Worm (Caenorhabditis elegans): ENCODE data around the gene cki-2.

The cki-2 gene

DNA sequence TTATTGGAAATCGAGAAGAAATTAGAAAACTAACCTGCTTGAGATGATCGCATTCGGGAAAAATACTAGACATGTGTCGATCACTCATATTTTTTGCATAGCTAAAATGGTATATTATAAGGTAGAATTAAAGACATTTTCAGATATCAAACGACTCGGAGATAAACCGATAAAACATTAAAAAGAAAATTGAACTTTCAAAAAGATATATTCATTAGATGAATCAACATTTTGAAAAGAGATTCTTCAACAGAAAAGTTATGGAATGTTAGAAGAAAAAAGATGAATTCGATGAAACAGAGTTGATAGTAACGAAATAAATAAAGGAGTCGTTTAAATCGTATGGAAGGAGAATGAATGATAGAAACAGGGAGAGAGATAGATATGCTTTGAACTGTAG, 39.3 kb downstream of the cki-2 start, which contains the start of gene mdmh-35:
Gene mdmh-35, minus strand, starts transcription at position 101 of the 400 bp plus-strand sequence.
- TF ChIP-seq tbx-37 (GFP tag; conservative IDR thresholded peaks at IDR 0.05) (no peak), hnd-1 (tag; optimal IDR thresholded peaks at IDR 0.05) (no peak), ets-7 (tag; optimal IDR thresholded peaks at IDR 0.05) (no peak), ceh-13 (GFP tag; optimal IDR thresholded peaks at IDR 0.05) (no peak), F13C5.2 (tag; optimal IDR thresholded peaks at IDR 0.05) (no peak)

DNA sequence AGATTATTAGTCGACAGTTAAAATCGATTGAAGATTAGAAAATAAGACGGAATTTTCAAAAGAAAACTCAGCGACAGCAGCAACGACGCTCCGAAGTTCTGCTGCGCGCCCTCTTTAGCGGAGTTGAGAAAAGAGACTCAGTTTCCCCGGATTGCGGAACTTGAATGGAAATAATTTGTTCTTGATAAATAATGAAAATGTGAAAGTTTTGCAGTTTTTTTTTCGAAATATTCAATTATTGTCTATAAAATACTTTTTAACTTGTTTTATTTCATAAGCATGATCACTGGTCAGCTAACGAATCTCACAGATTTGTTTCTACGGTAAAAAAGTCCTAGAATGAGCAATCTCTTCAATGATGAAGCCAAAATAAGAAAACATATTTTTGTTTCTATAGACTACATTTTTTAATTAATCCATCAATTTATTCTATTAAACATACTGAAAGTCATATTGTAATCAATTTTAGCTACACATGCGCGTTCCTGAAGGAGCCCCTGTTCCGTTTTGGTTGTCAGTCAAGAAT, 41.2 kb downstream of the cki-2 start, which contains the start of the genes cec-3 and T09A5.15:
Gene cec-3, minus strand, starts transcription at position 116 of the 526 bp plus-strand sequence.
Gene T09A5.15, plus strand, starts transcription at position 476 of the 526 bp plus-strand sequence.
- TF ChIP-seq sea-1 (GFP tag; conservative IDR thresholded peaks at IDR 0.05) (no peak), F13C5.2 (tag; optimal IDR thresholded peaks at IDR 0.05) (peak; percentile 63)

DNA sequence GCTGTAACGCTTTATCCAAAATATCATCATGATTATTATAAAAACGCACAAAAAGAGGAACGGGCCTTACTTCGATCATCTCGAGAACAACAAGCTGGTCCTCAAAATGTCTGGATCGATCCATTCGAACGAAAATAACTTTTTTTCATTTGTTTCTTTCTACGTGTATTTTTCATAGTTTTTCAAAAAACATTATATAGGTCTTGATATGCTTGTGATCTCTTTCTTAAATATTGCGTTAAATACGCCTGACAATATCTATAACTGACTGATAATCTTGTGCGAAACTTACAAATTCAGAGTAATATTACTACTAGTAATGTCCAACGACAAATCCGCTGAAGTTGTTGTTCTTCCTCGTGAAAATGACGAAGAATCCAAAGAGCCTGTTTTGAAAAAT, 41.8 kb downstream of the cki-2 start, which contains the start of gene sds-22:
Gene sds-22, plus strand, starts transcription at position 301 of the 400 bp plus-strand sequence.
- no peak for TF ChIP-seq ceh-13 (GFP tag; optimal IDR thresholded peaks at IDR 0.05)
- TF ChIP-seq pes-1 (GFP tag; IDR thresholded peaks at IDR 0.05) = no peak
- TF ChIP-seq scrt-1 (GFP tag; IDR thresholded peaks at IDR 0.05) = no peak
- no peak for TF ChIP-seq tra-4 (tag; optimal IDR thresholded peaks at IDR 0.05)
- TF ChIP-seq aly-1 (tag; optimal IDR thresholded peaks at IDR 0.05) = no peak
- no peak for TF ChIP-seq tbx-37 (GFP tag; conservative IDR thresholded peaks at IDR 0.05)
- no peak for TF ChIP-seq ets-7 (tag; optimal IDR thresholded peaks at IDR 0.05)
- TF ChIP-seq hnd-1 (tag; optimal IDR thresholded peaks at IDR 0.05) = no peak
- TF ChIP-seq ceh-36 (tag; optimal IDR thresholded peaks at IDR 0.05) = no peak
- no peak for TF ChIP-seq sea-1 (GFP tag; conservative IDR thresholded peaks at IDR 0.05)
- no peak for TF ChIP-seq hmbx-1 (tag; optimal IDR thresholded peaks at IDR 0.05)
- TF ChIP-seq tbx-11 (GFP tag; IDR thresholded peaks at IDR 0.05) = no peak
- TF ChIP-seq hmg-4 (GFP tag; optimal IDR thresholded peaks at IDR 0.05) = no peak
- TF ChIP-seq F13C5.2 (tag; optimal IDR thresholded peaks at IDR 0.05) = no peak
- no peak for TF ChIP-seq B0310.2 (tag; optimal IDR thresholded peaks at IDR 0.05)
- no peak for TF ChIP-seq flt-1 (GFP tag; IDR thresholded peaks at IDR 0.05)
- no peak for TF ChIP-seq ama-1 (optimal IDR thresholded peaks at IDR 0.05)

DNA sequence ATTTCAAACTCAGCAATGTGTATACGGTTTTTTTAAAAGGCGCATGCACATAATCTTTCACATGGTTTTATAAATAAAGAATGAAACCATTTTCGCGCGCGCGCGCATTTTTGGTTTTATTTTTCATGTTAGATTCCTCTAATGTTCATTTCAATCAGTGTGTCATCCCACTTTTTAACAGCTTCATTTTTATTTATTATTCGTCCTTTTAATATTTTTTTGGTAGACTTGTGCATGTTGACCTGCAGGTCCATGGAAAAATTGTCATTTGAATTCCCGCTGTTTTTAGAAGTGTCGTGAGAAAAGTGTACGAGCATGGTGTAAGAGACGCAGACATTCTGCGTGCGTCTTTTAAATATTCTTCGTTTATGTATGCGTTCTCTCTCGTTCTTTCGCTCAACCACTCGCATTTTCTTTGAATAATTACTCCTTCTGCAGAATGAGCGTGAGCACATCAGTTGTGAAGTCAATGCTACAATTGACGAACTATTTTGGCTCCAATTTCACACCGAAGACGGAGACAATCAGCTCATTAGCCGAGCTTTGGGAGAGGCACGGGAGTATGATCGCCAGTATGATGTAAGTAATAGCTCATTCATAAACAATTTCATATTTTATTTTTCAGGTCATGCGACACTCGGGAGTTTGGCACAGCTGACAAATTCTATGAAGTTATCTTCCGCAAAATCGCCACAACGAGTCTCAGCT, 44.1 kb downstream of the cki-2 start, which contains the start of gene lin-5:
Gene lin-5, plus strand, starts transcription at position 354 of the 708 bp plus-strand sequence.
- TF ChIP-seq F13C5.2 (tag; optimal IDR thresholded peaks at IDR 0.05) (peak; percentile 26), sea-1 (GFP tag; conservative IDR thresholded peaks at IDR 0.05) (no peak)

DNA sequence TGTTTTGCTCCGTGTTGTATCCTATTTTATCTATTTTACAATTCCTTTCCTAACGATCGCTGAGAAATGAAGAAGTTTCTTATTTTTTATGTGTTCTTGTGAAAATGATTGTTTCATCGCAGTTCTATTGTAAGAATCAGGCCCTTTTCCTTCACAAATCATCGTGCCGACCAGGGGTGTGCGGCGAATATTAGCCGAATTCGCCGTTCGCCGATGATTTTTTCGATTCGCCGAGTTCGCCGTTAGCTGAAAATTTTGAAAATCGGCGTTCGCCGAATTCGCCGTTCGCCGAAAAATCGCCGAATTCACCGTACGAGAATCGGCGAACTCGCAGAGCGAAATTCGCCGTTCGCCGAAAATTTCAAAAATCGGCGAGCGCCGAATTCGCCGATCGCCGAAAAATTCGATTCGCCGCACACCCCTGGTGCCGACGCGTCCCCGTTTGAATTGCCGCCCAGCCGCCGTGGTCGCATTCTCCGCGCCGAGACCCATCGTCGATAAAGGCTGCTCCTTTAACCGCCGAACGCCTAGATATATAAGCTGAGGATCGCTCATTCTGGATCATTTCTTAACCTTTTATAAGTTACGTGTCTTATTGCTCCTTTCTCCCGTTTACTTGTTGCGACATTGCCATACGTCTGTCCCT, 47.3 kb downstream of the cki-2 start:
- TF ChIP-seq ceh-13 (GFP tag; optimal IDR thresholded peaks at IDR 0.05) (no peak), ceh-36 (tag; optimal IDR thresholded peaks at IDR 0.05) (no peak), pes-1 (GFP tag; IDR thresholded peaks at IDR 0.05) (peak; percentile 57; the same call in 1 of the 2 replicates), scrt-1 (GFP tag; IDR thresholded peaks at IDR 0.05) (no peak), flt-1 (GFP tag; IDR thresholded peaks at IDR 0.05) (no peak)

DNA sequence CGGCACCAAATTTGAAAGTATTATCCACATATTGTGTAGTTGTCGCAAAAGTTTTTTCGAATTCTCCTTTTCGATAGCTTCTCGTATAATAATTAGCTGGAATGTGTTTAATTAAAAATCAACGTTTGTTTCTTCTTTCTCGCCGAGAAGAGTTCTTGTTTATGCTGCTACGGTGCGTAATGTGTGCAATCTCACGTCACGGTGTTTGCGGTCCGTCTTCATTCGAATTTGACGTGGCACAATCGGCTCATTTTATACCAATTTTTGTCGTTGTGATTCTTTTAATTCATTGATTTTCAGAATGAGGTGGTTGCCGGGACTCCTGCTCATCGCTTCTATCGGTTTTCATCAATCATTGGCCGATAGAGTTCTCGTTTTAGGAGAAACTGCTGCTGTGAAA, 47.9 kb downstream of the cki-2 start, which contains the start of gene ostb-1:
Gene ostb-1, plus strand, starts transcription at position 301 of the 400 bp plus-strand sequence.
- TF ChIP-seq ets-7 (tag; optimal IDR thresholded peaks at IDR 0.05) (no peak), pes-1 (GFP tag; IDR thresholded peaks at IDR 0.05) (no peak), hnd-1 (tag; optimal IDR thresholded peaks at IDR 0.05) (no peak), ama-1 (optimal IDR thresholded peaks at IDR 0.05) (no peak), ceh-36 (tag; optimal IDR thresholded peaks at IDR 0.05) (no peak), F13C5.2 (tag; optimal IDR thresholded peaks at IDR 0.05) (no peak), scrt-1 (GFP tag; IDR thresholded peaks at IDR 0.05) (no peak), hmg-4 (GFP tag; optimal IDR thresholded peaks at IDR 0.05) (no peak), aly-1 (tag; optimal IDR thresholded peaks at IDR 0.05) (no peak), hmbx-1 (tag; optimal IDR thresholded peaks at IDR 0.05) (no peak), flt-1 (GFP tag; IDR thresholded peaks at IDR 0.05) (no peak), sea-1 (GFP tag; conservative IDR thresholded peaks at IDR 0.05) (no peak), ceh-13 (GFP tag; optimal IDR thresholded peaks at IDR 0.05) (no peak), tbx-11 (GFP tag; IDR thresholded peaks at IDR 0.05) (no peak), B0310.2 (tag; optimal IDR thresholded peaks at IDR 0.05) (no peak), tbx-37 (GFP tag; conservative IDR thresholded peaks at IDR 0.05) (no peak), tra-4 (tag; optimal IDR thresholded peaks at IDR 0.05) (no peak)

DNA sequence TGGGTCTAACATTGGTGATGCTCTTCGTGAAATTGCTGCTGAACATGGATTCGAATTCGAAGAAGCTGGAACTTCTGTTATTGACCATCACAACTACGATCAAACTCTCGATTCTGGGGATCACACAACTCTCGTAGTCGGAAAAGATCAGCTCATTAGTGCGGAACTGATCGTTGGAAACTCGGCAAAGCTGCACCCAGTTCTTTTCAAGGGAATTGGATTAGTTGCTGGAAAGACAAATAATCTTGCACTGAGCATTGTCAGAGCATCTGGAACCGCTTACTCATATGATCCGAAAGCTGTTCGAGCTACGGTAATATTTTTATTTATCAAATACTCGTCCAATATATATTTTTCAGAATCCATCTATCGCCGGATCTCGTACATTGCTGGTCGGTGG, 48.6 kb downstream of the cki-2 start:
- TF ChIP-seq tra-4 (tag; optimal IDR thresholded peaks at IDR 0.05) (no peak), tbx-37 (GFP tag; conservative IDR thresholded peaks at IDR 0.05) (no peak), hmg-4 (GFP tag; optimal IDR thresholded peaks at IDR 0.05) (no peak), ets-7 (tag; optimal IDR thresholded peaks at IDR 0.05) (no peak), sea-1 (GFP tag; conservative IDR thresholded peaks at IDR 0.05) (no peak)

DNA sequence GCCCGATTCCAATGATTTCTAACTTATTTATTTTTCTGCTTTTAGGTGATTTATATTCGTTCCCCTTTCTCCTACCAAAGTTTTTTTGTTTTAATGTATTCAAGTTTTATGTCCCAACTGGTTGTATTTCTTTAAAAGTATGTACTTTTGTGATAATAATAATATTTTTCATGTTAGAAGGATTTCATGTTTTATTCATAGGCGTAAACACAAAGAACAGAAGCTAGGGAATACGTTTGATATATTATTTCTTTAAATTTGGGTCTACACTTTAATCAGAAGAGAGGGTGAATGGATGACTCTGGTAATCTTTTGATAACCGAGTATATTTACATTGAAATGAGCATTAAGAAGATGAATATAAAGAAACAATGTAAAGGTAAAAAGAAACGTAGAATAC, 49.8 kb downstream of the cki-2 start:
- TF ChIP-seq tbx-11 (GFP tag; IDR thresholded peaks at IDR 0.05) = no peak
- no peak for TF ChIP-seq ceh-36 (tag; optimal IDR thresholded peaks at IDR 0.05)
- TF ChIP-seq tra-4 (tag; optimal IDR thresholded peaks at IDR 0.05) = no peak
- no peak for TF ChIP-seq scrt-1 (GFP tag; IDR thresholded peaks at IDR 0.05)
- no peak for TF ChIP-seq ceh-13 (GFP tag; optimal IDR thresholded peaks at IDR 0.05)
- TF ChIP-seq hmbx-1 (tag; optimal IDR thresholded peaks at IDR 0.05) = no peak
- TF ChIP-seq B0310.2 (tag; optimal IDR thresholded peaks at IDR 0.05) = no peak
- no peak for TF ChIP-seq flt-1 (GFP tag; IDR thresholded peaks at IDR 0.05)
- TF ChIP-seq ama-1 (optimal IDR thresholded peaks at IDR 0.05) = no peak
- TF ChIP-seq hmg-4 (GFP tag; optimal IDR thresholded peaks at IDR 0.05) = no peak
- TF ChIP-seq pes-1 (GFP tag; IDR thresholded peaks at IDR 0.05) = no peak
- no peak for TF ChIP-seq sea-1 (GFP tag; conservative IDR thresholded peaks at IDR 0.05)
- TF ChIP-seq ets-7 (tag; optimal IDR thresholded peaks at IDR 0.05) = no peak
- TF ChIP-seq hnd-1 (tag; optimal IDR thresholded peaks at IDR 0.05) = no peak
- no peak for TF ChIP-seq F13C5.2 (tag; optimal IDR thresholded peaks at IDR 0.05)
- no peak for TF ChIP-seq aly-1 (tag; optimal IDR thresholded peaks at IDR 0.05)
- no peak for TF ChIP-seq tbx-37 (GFP tag; conservative IDR thresholded peaks at IDR 0.05)
